Worm (Caenorhabditis elegans) whole organism, dauer: ENCODE results near the gene dhs-18.

Experiments
- unc-62 ChIP-seq: sonication (generic microtip); optimal IDR thresholded peaks from 2 replicates; lab custom pipeline; 2017; ENCODE audit warnings: missing biosample characterization, missing genetic modification reagents, missing genetic modification characterization

dhs-18 gene

DNA sequence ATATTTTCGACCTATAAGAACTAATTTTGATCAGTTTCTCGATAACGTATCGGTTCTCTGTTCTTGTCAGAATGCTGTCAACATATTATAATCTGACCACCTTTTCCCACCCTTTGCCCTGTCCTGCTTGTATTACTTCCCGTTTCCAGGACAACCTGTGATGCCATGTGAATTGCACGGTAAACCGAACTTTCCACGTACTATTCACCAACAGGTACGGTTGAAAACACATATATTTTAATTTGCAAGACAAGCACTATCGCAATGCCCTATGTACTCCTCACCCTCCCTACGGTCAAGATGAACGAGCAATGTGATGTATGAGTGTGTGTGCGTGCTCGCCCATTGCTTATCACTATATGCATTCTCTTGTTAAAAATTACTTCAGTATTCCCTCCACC is 37.5 kb downstream of the dhs-18 start:
- no peak for TF ChIP-seq unc-62 (GFP tag; lab: Kevin White, UChicago)

DNA sequence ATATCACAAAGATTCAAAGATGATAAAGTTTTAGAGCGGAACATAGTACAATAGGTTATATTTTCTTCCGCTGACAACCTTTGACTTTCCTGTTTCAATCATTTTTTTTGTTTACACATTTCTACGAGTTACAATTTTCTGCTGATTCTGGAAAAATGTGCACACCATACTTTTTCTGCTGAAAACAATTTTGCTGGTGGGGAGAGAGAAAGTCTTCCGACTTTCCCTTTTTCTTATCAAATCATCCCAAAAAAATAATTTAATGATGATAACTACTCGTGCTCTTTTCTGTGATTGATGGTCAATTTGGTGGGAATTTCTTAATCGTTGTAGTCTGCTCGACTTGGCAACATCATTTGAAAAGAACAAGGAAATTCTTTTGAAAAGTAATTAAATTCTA is 39.0 kb downstream of the dhs-18 start:
- no peak for TF ChIP-seq unc-62 (GFP tag; lab: Kevin White, UChicago)

DNA sequence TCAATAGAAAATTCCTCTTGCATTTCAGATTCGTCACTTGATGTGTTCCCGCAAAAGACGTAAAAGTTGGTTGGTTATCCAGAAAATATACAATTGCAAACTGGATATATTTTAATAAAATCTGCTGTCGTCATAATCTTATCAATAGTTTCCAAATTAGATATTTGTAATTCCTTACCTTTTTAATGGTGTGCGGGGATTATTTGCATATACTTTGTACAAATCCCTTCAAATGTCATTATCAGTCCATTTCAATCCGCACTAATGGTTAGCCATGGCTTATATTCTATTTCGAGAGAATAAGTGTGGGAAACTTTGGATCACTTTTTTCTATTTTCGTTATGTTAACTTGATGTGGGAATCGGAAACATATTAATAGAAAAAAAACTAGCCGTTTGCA is 42.5 kb downstream of the dhs-18 start:
- TF ChIP-seq unc-62 (GFP tag; lab: Kevin White, UChicago) = no peak

DNA sequence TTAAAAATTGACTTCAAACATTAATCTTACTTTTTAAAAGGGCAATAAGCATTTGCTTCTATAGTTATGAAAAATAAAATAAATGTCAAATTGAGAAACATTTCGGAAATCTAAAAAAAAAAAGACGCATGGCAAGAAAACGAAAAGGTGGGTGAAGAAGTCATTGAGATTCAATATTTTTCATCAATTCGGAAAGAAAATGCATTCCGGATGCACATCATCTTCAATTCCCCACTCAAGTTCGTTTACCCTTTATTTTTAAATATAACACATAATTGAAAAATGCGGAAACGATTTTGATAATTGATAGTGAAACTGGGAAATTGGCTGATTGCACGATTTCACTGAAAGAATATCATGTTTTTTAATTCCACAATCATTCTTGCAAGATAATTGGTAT is 44.2 kb downstream of the dhs-18 start, which contains the start of gene F53B7.4:
Gene F53B7.4 (minus strand): TSS at position 101 of the 400 bp plus-strand sequence.
- TF ChIP-seq unc-62 (GFP tag; lab: Kevin White, UChicago) = no peak

DNA sequence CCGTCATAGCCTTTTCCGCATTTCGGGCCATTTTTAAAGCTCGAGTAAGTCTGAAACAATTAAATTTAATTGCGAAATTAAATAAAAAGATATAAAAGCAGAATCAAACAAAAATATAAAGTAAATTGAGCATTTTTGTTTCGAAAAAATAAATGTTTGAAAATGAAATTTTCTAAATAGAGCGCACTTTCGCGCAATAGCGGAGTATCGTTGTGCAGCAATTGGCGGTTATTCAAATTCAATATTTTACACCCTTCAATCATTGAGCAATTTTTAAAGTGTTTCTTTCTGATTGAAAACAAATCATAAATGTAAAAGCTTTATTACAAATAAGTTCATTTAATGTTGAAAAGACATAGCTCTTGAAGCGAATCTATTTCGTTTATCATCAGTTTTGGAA is 46.0 kb downstream of the dhs-18 start, which contains the start of gene isy-1:
Gene isy-1 (minus strand): TSS at position 50 of the 400 bp plus-strand sequence.
- no peak for TF ChIP-seq unc-62 (GFP tag; lab: Kevin White, UChicago)

DNA sequence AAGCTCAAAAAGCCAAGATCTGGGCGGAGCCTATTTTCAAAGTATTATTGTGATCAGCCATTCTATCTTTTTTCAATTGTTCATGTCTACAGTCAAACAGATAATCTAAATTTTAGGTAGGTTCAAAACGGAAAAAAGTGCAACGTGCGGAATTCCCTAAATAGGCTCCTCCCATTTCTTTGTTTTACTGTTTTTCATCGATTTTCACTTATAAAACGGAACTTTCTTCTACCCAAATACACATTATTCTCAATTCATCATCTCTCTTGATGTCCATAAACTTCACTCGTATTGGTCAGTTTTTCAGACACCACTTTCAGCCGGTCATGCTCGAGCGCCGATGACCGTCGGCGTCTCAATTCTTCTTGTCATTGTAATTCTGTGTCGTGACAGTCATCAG is 47.8 kb downstream of the dhs-18 start, which contains the start of gene F53B7.7:
Gene F53B7.7 (plus strand): TSS at position 301 of the 400 bp plus-strand sequence.
- no peak for TF ChIP-seq unc-62 (GFP tag; lab: Kevin White, UChicago)
